Worm (Caenorhabditis elegans) whole organism, L4 larva: ENCODE data around the gene T25E4.2.

Experiments
- F10B5.3 ChIP-seq: sonication (generic microtip); optimal IDR thresholded peaks from 2 replicates; lab custom pipeline; 2016; ENCODE audit warnings: mild to moderate bottlenecking, missing genetic modification characterization, missing compliant biosample characterization
- ama-1 ChIP-seq: fragments of 150-350 bp; optimal IDR thresholded peaks from 2 replicates; lab custom pipeline; 2014; ENCODE audit warnings: inconsistent platforms, mixed read lengths
- attf-4 ChIP-seq: sonication (generic microtip); optimal IDR thresholded peaks from 3 replicates; lab custom pipeline; 2017; ENCODE audit warnings: missing biosample characterization, missing genetic modification characterization
- ceh-28 ChIP-seq: fragments of 150-350 bp; optimal IDR thresholded peaks from 2 replicates; lab custom pipeline; 2014; ENCODE audit warnings: missing biosample characterization, missing genetic modification reagents, missing genetic modification characterization
- mdt-29 ChIP-seq: fragments of 200-800 bp; sonication (Bioruptor generic); IDR thresholded peaks from 2 replicates; pipeline ENCODE4 v1.3.6; 2022; ENCODE audit warnings: missing genetic modification reagents, missing genetic modification characterization, missing compliant biosample characterization
- nhr-76 ChIP-seq: fragments of 150-350 bp; optimal IDR thresholded peaks from 2 replicates; lab custom pipeline; 2014; ENCODE audit warnings: missing biosample characterization, missing genetic modification characterization
- skn-1 ChIP-seq: fragments of 150-350 bp; optimal IDR thresholded peaks from 2 replicates; lab custom pipeline; 2014; ENCODE audit warnings: missing biosample characterization, missing genetic modification characterization
- zag-1 ChIP-seq: fragments of 150-350 bp; optimal IDR thresholded peaks from 2 replicates; lab custom pipeline; 2014; ENCODE audit warnings: missing biosample characterization, missing genetic modification characterization

DNA sequence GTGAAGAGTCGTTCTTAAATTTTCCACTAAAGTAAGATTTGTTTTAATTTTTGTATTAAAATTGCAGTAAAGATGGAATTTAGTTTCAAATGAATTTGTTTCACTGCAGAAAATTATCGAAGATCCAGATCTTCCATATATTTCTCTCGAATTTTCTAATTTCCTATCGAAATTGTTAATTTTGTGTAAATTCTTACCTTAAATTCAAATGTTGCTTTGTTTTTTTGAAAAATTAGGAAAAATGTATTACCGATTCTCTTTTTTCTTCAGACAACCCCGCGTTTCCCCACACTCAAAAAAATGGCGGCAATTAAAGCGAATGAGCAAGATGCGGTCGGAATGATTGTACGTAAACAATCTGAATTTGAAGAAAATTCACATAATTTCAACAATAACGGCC, 32.5 kb downstream of the T25E4.2 start, which contains the start of gene C17C3.6:
- TF ChIP-seq ceh-28 = no peak
- TF ChIP-seq ama-1 (lab: Kevin White, UChicago) = no peak
- no peak for TF ChIP-seq zag-1
- TF ChIP-seq nhr-76 = no peak
- TF ChIP-seq mdt-29 (GFP tag; lab: Robert Waterston, UW) = no peak
- no peak for TF ChIP-seq skn-1 (tag; lab: Kevin White, UChicago)
- TF ChIP-seq F10B5.3 (tag; lab: Kevin White, UChicago) = no peak
- no peak for TF ChIP-seq attf-4 (tag; lab: Kevin White, UChicago)
